Worm (Caenorhabditis elegans) whole organism, mixed stage, embryonic: ENCODE data around the gene clik-1.

Source experiments
- M03D4.4 ChIP-seq: sonication (generic microtip); optimal IDR thresholded peaks from 2 replicates; lab custom pipeline; 2017; ENCODE audit warnings: mild to moderate bottlenecking, missing genetic modification characterization, missing compliant biosample characterization
- bed-3 ChIP-seq: fragments of 200-800 bp; sonication (Bioruptor generic); optimal IDR thresholded peaks from 3 replicates; lab custom pipeline; 2018; ENCODE audit warnings: mild to moderate bottlenecking, missing genetic modification characterization, moderate library complexity, missing compliant biosample characterization
- blmp-1 ChIP-seq: fragments of 150-350 bp; optimal IDR thresholded peaks from 2 replicates; lab custom pipeline; 2014; ENCODE audit warnings: missing biosample characterization, missing genetic modification characterization
- ceh-39 ChIP-seq: fragments of 150-350 bp; optimal IDR thresholded peaks from 2 replicates; lab custom pipeline; 2014; ENCODE audit warnings: missing biosample characterization, missing genetic modification characterization
- ceh-43 ChIP-seq: fragments of 200-800 bp; sonication (Bioruptor generic); optimal IDR thresholded peaks from 2 replicates; lab custom pipeline; 2018; ENCODE audit warnings: mild to moderate bottlenecking, missing genetic modification characterization, moderate library complexity, missing compliant biosample characterization
- ceh-83 ChIP-seq: fragments of 200-800 bp; sonication (Bioruptor generic); optimal IDR thresholded peaks from 2 replicates; lab custom pipeline; 2018; ENCODE audit warnings: mild to moderate bottlenecking, missing genetic modification characterization, missing compliant biosample characterization
- ces-1 ChIP-seq: fragments of 150-350 bp; optimal IDR thresholded peaks from 2 replicates; lab custom pipeline; 2014; ENCODE audit warnings: missing biosample characterization, missing genetic modification reagents, missing genetic modification characterization
- cnd-1 ChIP-seq: fragments of 200-800 bp; sonication (Bioruptor generic); optimal IDR thresholded peaks from 2 replicates; lab custom pipeline; 2018; ENCODE audit warnings: mild to moderate bottlenecking, missing genetic modification characterization, missing compliant biosample characterization
- elt-1 ChIP-seq: sonication (generic microtip); optimal IDR thresholded peaks from 2 replicates; lab custom pipeline; 2017; ENCODE audit warnings: missing genetic modification characterization, mild to moderate bottlenecking, missing compliant biosample characterization, antibody characterized with exemption, moderate library complexity, borderline replicate concordance; ENCODE audit not compliant: insufficient read depth
- elt-3 ChIP-seq: fragments of 150-350 bp; optimal IDR thresholded peaks from 2 replicates; lab custom pipeline; 2014; ENCODE audit warnings: missing biosample characterization, missing genetic modification characterization
- flh-1 ChIP-seq: fragments of 200-800 bp; sonication (Bioruptor generic); optimal IDR thresholded peaks from 2 replicates; lab custom pipeline; 2018; ENCODE audit warnings: mild to moderate bottlenecking, missing genetic modification characterization, moderate library complexity, missing compliant biosample characterization
- ham-2 ChIP-seq: fragments of 200-800 bp; sonication (Bioruptor generic); optimal IDR thresholded peaks from 2 replicates; lab custom pipeline; 2018; ENCODE audit warnings: mild to moderate bottlenecking, missing genetic modification characterization, missing compliant biosample characterization
- hlh-1 ChIP-seq: fragments of 150-350 bp; optimal IDR thresholded peaks from 2 replicates; lab custom pipeline; 2014; ENCODE audit warnings: missing biosample characterization, missing genetic modification reagents, missing genetic modification characterization
- lin-13 ChIP-seq: fragments of 150-350 bp; optimal IDR thresholded peaks from 2 replicates; lab custom pipeline; 2014; ENCODE audit warnings: missing biosample characterization, missing genetic modification characterization
- lin-32 ChIP-seq: fragments of 200-800 bp; sonication (Bioruptor generic); optimal IDR thresholded peaks from 2 replicates; lab custom pipeline; 2018; ENCODE audit warnings: mild to moderate bottlenecking, missing genetic modification characterization, missing compliant biosample characterization
- lsy-2 ChIP-seq: fragments of 150-350 bp; optimal IDR thresholded peaks from 2 replicates; lab custom pipeline; 2014; ENCODE audit warnings: missing biosample characterization, missing genetic modification characterization
- mab-5 ChIP-seq: fragments of 150-350 bp; optimal IDR thresholded peaks from 2 replicates; lab custom pipeline; 2014; ENCODE audit warnings: missing biosample characterization, missing genetic modification characterization
- mep-1 ChIP-seq: fragments of 150-350 bp; optimal IDR thresholded peaks from 2 replicates; lab custom pipeline; 2017; ENCODE audit warnings: missing biosample characterization, missing genetic modification reagents, missing genetic modification characterization, inconsistent platforms
- mls-2 ChIP-seq: sonication (generic microtip); optimal IDR thresholded peaks from 2 replicates; lab custom pipeline; 2016; ENCODE audit warnings: mild to moderate bottlenecking, missing genetic modification characterization, moderate library complexity, missing compliant biosample characterization
- nhr-12 ChIP-seq: fragments of 150-350 bp; optimal IDR thresholded peaks from 2 replicates; lab custom pipeline; 2014; ENCODE audit warnings: missing biosample characterization, missing genetic modification characterization
- nhr-237 ChIP-seq: fragments of 150-350 bp; optimal IDR thresholded peaks from 2 replicates; lab custom pipeline; 2014; ENCODE audit warnings: missing biosample characterization, missing genetic modification characterization
- nhr-28 ChIP-seq: fragments of 150-350 bp; optimal IDR thresholded peaks from 2 replicates; lab custom pipeline; 2014; ENCODE audit warnings: missing biosample characterization, missing genetic modification characterization
- nhr-76 ChIP-seq: sonication (generic microtip); optimal IDR thresholded peaks from 2 replicates; lab custom pipeline; 2017; ENCODE audit warnings: missing biosample characterization, missing genetic modification characterization
- pha-4 ChIP-seq: fragments of 150-350 bp; optimal IDR thresholded peaks from 2 replicates; lab custom pipeline; 2018; ENCODE audit warnings: missing biosample characterization, missing genetic modification reagents, missing genetic modification characterization
- sem-2 ChIP-seq: fragments of 200-800 bp; sonication (Bioruptor generic); optimal IDR thresholded peaks from 2 replicates; lab custom pipeline; 2018; ENCODE audit warnings: mild to moderate bottlenecking, missing genetic modification characterization, missing compliant biosample characterization
- snpc-4 ChIP-seq: fragments of 150-350 bp; optimal IDR thresholded peaks from 2 replicates; lab custom pipeline; 2014; ENCODE audit warnings: missing biosample characterization, missing genetic modification characterization
- sptf-1 ChIP-seq: sonication (generic microtip); optimal IDR thresholded peaks from 2 replicates; lab custom pipeline; 2017; ENCODE audit warnings: mild to moderate bottlenecking, missing genetic modification characterization, moderate library complexity, missing compliant biosample characterization
- tbx-8 ChIP-seq: fragments of 200-800 bp; sonication (Bioruptor generic); optimal IDR thresholded peaks from 2 replicates; lab custom pipeline; 2018; ENCODE audit warnings: mild to moderate bottlenecking, missing genetic modification characterization, moderate library complexity, missing compliant biosample characterization
- unc-120 ChIP-seq: sonication (generic microtip); optimal IDR thresholded peaks from 2 replicates; lab custom pipeline; 2017; ENCODE audit warnings: missing genetic modification characterization, missing compliant biosample characterization; ENCODE audit not compliant: poor library complexity, severe bottlenecking
- unc-39 ChIP-seq: fragments of 150-350 bp; optimal IDR thresholded peaks from 2 replicates; lab custom pipeline; 2014; ENCODE audit warnings: missing biosample characterization, missing genetic modification characterization
- unc-62 ChIP-seq: fragments of 150-350 bp; optimal IDR thresholded peaks from 2 replicates; lab custom pipeline; 2014; ENCODE audit warnings: missing biosample characterization, missing genetic modification reagents, missing genetic modification characterization
- zip-8 ChIP-seq: fragments of 150-350 bp; optimal IDR thresholded peaks from 2 replicates; lab custom pipeline; 2014; ENCODE audit warnings: missing biosample characterization, missing genetic modification characterization
- ztf-11 ChIP-seq: fragments of 150-350 bp; optimal IDR thresholded peaks from 2 replicates; lab custom pipeline; 2014; ENCODE audit warnings: missing biosample characterization, missing genetic modification characterization

The clik-1 gene

DNA sequence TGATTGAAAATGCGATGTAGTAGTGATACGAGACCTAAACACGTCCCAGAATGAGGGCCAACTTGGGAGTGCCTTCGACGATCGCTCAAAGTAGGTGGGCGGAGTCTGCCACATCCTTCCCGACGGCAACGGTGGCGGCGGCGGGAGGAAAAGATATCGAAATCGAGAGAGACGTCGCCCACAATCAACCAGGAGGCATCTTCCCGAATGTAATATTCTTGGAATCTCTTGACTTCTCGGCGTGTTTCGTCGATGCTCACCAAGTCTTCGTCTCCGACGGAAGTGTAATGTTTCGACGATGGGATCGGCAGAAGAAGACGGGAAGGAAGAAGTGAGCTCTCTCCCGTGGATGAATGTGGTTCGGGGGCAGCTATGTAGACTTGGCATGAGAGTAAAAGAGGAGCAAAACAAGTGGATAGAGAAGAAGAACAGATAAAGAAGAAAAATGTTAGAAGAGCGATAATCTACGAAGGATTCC, at the start of gene clik-1, which contains the start of gene T25F10.1:
clik-1 (minus strand) TSS at position 281 of the 478 bp plus-strand sequence.
T25F10.1 (plus strand) TSS at position 51 of the 478 bp plus-strand sequence.
- TF ChIP-seq lin-13 (tag; lab: Kevin White, UChicago) (no peak), sem-2 (GFP tag; lab: Kevin White, UChicago) (no peak), pha-4 (no peak), nhr-28 (no peak), mab-5 (tag; lab: Kevin White, UChicago) (no peak), cnd-1 (tag; lab: Kevin White, UChicago) (no peak), hlh-1 (peak; percentile 31), mep-1 (tag; lab: Kevin White, UChicago) (no peak), nhr-12 (no peak), lin-32 (no peak), elt-1 (tag; lab: Kevin White, UChicago) (no peak), ceh-83 (GFP tag; lab: Kevin White, UChicago) (no peak), lsy-2 (tag; lab: Kevin White, UChicago) (no peak), ztf-11 (tag; lab: Kevin White, UChicago) (no peak), mls-2 (tag; lab: Kevin White, UChicago) (no peak), elt-3 (tag; lab: Kevin White, UChicago) (no peak), blmp-1 (tag; lab: Kevin White, UChicago) (no peak), ham-2 (GFP tag; lab: Kevin White, UChicago) (no peak), ces-1 (GFP tag; lab: Kevin White, UChicago) (no peak), flh-1 (GFP tag; lab: Kevin White, UChicago) (no peak), unc-62 (peak; percentile 9), snpc-4 (tag; lab: Kevin White, UChicago) (no peak), M03D4.4 (no peak), sptf-1 (no peak), tbx-8 (GFP tag; lab: Kevin White, UChicago) (no peak), unc-120 (peak; percentile 90), ceh-39 (tag; lab: Kevin White, UChicago) (no peak)

DNA sequence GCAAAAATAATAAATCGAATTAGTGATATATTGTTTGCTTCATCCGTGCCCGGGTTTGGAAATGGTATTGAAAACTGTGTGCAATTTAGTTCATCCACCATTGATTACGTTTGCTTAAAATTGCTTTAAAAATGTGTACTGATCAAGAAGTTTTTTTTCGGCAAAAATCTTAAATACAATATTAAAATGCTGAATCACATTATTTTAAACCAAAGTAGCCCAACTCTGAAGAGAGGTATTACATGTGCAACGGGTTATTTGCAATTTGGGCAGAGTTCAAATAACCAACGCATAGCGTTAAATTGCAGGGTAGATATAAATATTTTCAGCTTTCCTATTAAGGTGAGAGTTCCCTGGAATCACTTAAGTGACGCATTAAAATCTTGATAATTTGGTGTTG, 48.7 kb upstream of the clik-1 start, which contains the start of gene dmsr-14:
dmsr-14 (minus strand) TSS at position 101 of the 400 bp plus-strand sequence.
- TF ChIP-seq nhr-237 (tag; lab: Kevin White, UChicago) (no peak), tbx-8 (GFP tag; lab: Kevin White, UChicago) (no peak), unc-62 (no peak), sem-2 (GFP tag; lab: Kevin White, UChicago) (no peak), nhr-76 (tag; lab: Kevin White, UChicago) (no peak), sptf-1 (no peak), ham-2 (GFP tag; lab: Kevin White, UChicago) (no peak), ztf-11 (tag; lab: Kevin White, UChicago) (no peak), unc-39 (tag; lab: Kevin White, UChicago) (no peak), ceh-83 (GFP tag; lab: Kevin White, UChicago) (no peak)

DNA sequence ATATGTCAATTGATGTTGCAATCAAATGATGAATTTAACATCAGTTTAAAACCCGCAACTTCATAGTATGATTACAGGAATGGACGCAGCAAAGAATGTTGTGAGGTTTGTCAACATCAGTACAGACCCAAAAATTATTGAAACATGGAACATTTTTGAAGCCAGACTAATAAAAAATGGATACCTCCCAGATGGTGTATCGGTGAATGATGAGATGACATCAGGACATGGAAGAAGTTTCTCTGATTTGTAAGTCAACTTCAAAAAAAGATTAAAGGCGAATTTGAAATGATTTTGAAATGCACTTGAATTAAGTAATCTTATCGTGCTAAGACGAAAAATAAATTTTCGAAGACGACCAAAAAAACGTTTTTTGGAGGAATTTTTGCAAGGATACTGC, 45.3 kb upstream of the clik-1 start:
- TF ChIP-seq nhr-76 (tag; lab: Kevin White, UChicago) (no peak), sptf-1 (no peak), nhr-237 (tag; lab: Kevin White, UChicago) (no peak), blmp-1 (tag; lab: Kevin White, UChicago) (no peak)

DNA sequence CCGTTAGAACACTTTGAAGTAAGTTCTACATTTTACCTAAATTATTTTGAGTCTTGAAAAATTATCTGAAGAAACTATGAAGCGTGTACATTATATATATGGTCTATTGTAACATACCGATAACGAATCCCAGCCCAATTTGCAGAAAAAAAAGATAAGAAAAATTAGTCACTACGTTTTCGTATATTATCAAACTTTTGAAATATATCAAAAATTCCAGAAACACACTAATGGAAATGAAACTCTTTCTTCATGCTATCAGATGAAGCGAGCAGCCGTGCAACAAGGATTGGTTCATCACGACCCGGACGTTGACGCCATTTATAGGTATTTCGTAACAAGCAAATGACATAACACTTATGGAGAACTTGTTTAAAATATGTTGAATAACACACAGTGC, 43.3 kb upstream of the clik-1 start:
- TF ChIP-seq ztf-11 (tag; lab: Kevin White, UChicago) = no peak
- no peak for TF ChIP-seq nhr-12
- TF ChIP-seq ceh-43 (GFP tag; lab: Kevin White, UChicago) = no peak
- no peak for TF ChIP-seq unc-120
- TF ChIP-seq elt-1 (tag; lab: Kevin White, UChicago) = no peak
- no peak for TF ChIP-seq zip-8 (tag; lab: Kevin White, UChicago)
- no peak for TF ChIP-seq tbx-8 (GFP tag; lab: Kevin White, UChicago)
- TF ChIP-seq elt-3 (tag; lab: Kevin White, UChicago) = no peak
- TF ChIP-seq lsy-2 (tag; lab: Kevin White, UChicago) = no peak
- TF ChIP-seq bed-3 (GFP tag; lab: Kevin White, UChicago) = no peak
- TF ChIP-seq nhr-237 (tag; lab: Kevin White, UChicago) = no peak
- TF ChIP-seq hlh-1 = no peak
- no peak for TF ChIP-seq ham-2 (GFP tag; lab: Kevin White, UChicago)
- no peak for TF ChIP-seq ces-1 (GFP tag; lab: Kevin White, UChicago)
- TF ChIP-seq ceh-83 (GFP tag; lab: Kevin White, UChicago) = no peak
- TF ChIP-seq lin-32 = no peak
- TF ChIP-seq flh-1 (GFP tag; lab: Kevin White, UChicago) = no peak
- TF ChIP-seq M03D4.4 = no peak
- no peak for TF ChIP-seq mls-2 (tag; lab: Kevin White, UChicago)
